Worm (Caenorhabditis elegans): Measurements from ENCODE around the gene odr-7.

odr-7 gene

ce11 chrX:12415832-12416231, 45.6 kb downstream of the odr-7 start:
- TF ChIP-seq cnd-1 (tag; optimal IDR thresholded peaks at IDR 0.05) (no peak), hlh-1 (tag; optimal IDR thresholded peaks at IDR 0.05) (peak; percentile 94)

- TF ChIP-seq ztf-11 (tag; optimal IDR thresholded peaks at IDR 0.05) (no peak), nhr-28 (tag; optimal IDR thresholded peaks at IDR 0.05) (no peak)
Measured at ce11 chrX:12413941-12414340, 47.5 kb downstream of the odr-7 start, which contains the start of gene lin-2. Gene lin-2, minus strand, starts transcription at chrX:12414041.

All from whole organism, mixed stage, embryonic.